Fruit fly (Drosophila melanogaster): ENCODE results near the gene poe.

Gene poe

dm6 chr2L:8081640-8082485, 10.4 kb upstream of the poe start (continued):
- TF ChIP-seq Oli (tag; optimal IDR thresholded peaks at IDR 0.05) (peak; percentile 87), mirr (GFP tag; optimal IDR thresholded peaks at IDR 0.05) (no peak), CG6791 (GFP tag; IDR thresholded peaks at IDR 0.05; ENCODE audit: partially characterized antibody) (no peak), dimm (GFP tag; IDR thresholded peaks at IDR 0.05) (peak; percentile 56), GATAe (GFP tag; conservative IDR thresholded peaks at IDR 0.05) (no peak), D19B (GFP tag; optimal IDR thresholded peaks at IDR 0.05) (no peak), sens-2 (GFP tag; IDR thresholded peaks at IDR 0.05) (no peak; the same call in 1 of the 2 replicates), CG10565 (GFP tag; optimal IDR thresholded peaks at IDR 0.05) (no peak), CG12236 (GFP tag; optimal IDR thresholded peaks at IDR 0.05) (no peak), CG16863 (GFP tag; optimal IDR thresholded peaks at IDR 0.05) (peak; percentile 43), tll (GFP tag; optimal IDR thresholded peaks at IDR 0.05) (peak in 1 of 2 experiments; percentile 96), z (GFP tag; IDR thresholded peaks at IDR 0.05) (no peak), ase (GFP tag; IDR thresholded peaks at IDR 0.05) (0 out of 3 replicates have a peak, but pooled peaks have one; percentile 21), BtbVII (GFP tag; optimal IDR thresholded peaks at IDR 0.05) (peak; percentile 45), peb (GFP tag; IDR thresholded peaks at IDR 0.05) (0 out of 2 replicates have a peak, but pooled peaks have one; percentile 6), CG11695 (GFP tag; IDR thresholded peaks at IDR 0.05) (peak; percentile 88), CG15479 (GFP tag; optimal IDR thresholded peaks at IDR 0.05) (peak; percentile 97), Hmr (GFP tag; optimal IDR thresholded peaks at IDR 0.05) (peak; percentile 88), jumu (GFP tag; optimal IDR thresholded peaks at IDR 0.05) (no peak), CG7963 (GFP tag; IDR thresholded peaks at IDR 0.05; ENCODE audit: partially characterized antibody) (no peak), phol (tag; optimal IDR thresholded peaks at IDR 0.05) (peak; percentile 77), D (optimal IDR thresholded peaks at IDR 0.05) (peak; percentile 88), D (GFP tag; optimal IDR thresholded peaks at IDR 0.05) (peak; percentile 86), unpg (GFP tag; optimal IDR thresholded peaks at IDR 0.05) (peak; percentile 80), Sry-δ (GFP tag; optimal IDR thresholded peaks at IDR 0.05) (no peak), ap (GFP tag; IDR thresholded peaks at IDR 0.05) (peak; percentile 82), Xbp1 (GFP tag; optimal IDR thresholded peaks at IDR 0.05) (peak; percentile 78), CG10462 (GFP tag; optimal IDR thresholded peaks at IDR 0.05) (peak; percentile 80), abd-A (tag; optimal IDR thresholded peaks at IDR 0.05) (no peak), CG1792 (GFP tag; optimal IDR thresholded peaks at IDR 0.05) (no peak), sens (GFP tag) (peak; percentile 91), Asciz (GFP tag; optimal IDR thresholded peaks at IDR 0.05) (peak; percentile 60), ems (GFP tag; optimal IDR thresholded peaks at IDR 0.05) (peak; percentile 12), CG18599 (GFP tag; optimal IDR thresholded peaks at IDR 0.05) (no peak), ewg (GFP tag; optimal IDR thresholded peaks at IDR 0.05) (peak; percentile 76), row (GFP tag; IDR thresholded peaks at IDR 0.05) (peak; percentile 86), CG7372 (GFP tag; IDR thresholded peaks at IDR 0.05) (no peak; the same call in none of the 2 replicates), Ets97D (GFP tag; optimal IDR thresholded peaks at IDR 0.05) (peak; percentile 1), ac (GFP tag; optimal IDR thresholded peaks at IDR 0.05) (peak; percentile 45), zen2 (GFP tag; IDR thresholded peaks at IDR 0.05; ENCODE audit: partially characterized antibody) (no peak), Hr78 (GFP tag; optimal IDR thresholded peaks at IDR 0.05) (peak in 1 of 2 experiments; percentile 64), rib (GFP tag; IDR thresholded peaks at IDR 0.05) (peak; percentile 21; the same call in 1 of the 2 replicates), insv (GFP tag; optimal IDR thresholded peaks at IDR 0.05) (peak in 1 of 2 experiments; percentile 50), Lhr (GFP tag; optimal IDR thresholded peaks at IDR 0.05) (peak; percentile 34), CG31388 (GFP tag; optimal IDR thresholded peaks at IDR 0.05) (no peak), CG13296 (GFP tag; optimal IDR thresholded peaks at IDR 0.05) (no peak), Atf6 (GFP tag; IDR thresholded peaks at IDR 0.05) (peak; percentile 55; the same call in 1 of the 2 replicates), scrt (GFP tag; optimal IDR thresholded peaks at IDR 0.05) (no peak)
